Worm (Caenorhabditis elegans): Measurements from ENCODE around the gene best-17.

Gene best-17

ce11 chrIII:626091-626490, 16.6 kb upstream of the best-17 start:
- TF ChIP-seq snpc-4 (tag; optimal IDR thresholded peaks at IDR 0.05) (no peak), lin-15B (tag; optimal IDR thresholded peaks at IDR 0.05) (no peak), hmg-11 (tag; optimal IDR thresholded peaks at IDR 0.05) (no peak), ceh-28 (tag; optimal IDR thresholded peaks at IDR 0.05) (no peak), ztf-11 (tag; optimal IDR thresholded peaks at IDR 0.05) (no peak), elt-1 (tag; optimal IDR thresholded peaks at IDR 0.05) (no peak), aly-2 (tag; optimal IDR thresholded peaks at IDR 0.05) (no peak), unc-62 (GFP tag; optimal IDR thresholded peaks at IDR 0.05) (no peak), ztf-4 (tag; optimal IDR thresholded peaks at IDR 0.05) (no peak), skn-1 (tag; optimal IDR thresholded peaks at IDR 0.05) (no peak), mml-1 (tag; optimal IDR thresholded peaks at IDR 0.05) (no peak), egl-27 (tag; optimal IDR thresholded peaks at IDR 0.05) (no peak), elt-2 (tag; optimal IDR thresholded peaks at IDR 0.05) (no peak), lin-39 (tag; optimal IDR thresholded peaks at IDR 0.05) (no peak), lsy-12 (tag; optimal IDR thresholded peaks at IDR 0.05) (no peak), zag-1 (tag; optimal IDR thresholded peaks at IDR 0.05) (no peak), tbx-2 (tag; optimal IDR thresholded peaks at IDR 0.05) (no peak), nhr-28 (tag; optimal IDR thresholded peaks at IDR 0.05) (no peak)

- TF ChIP-seq nhr-23 (tag; optimal IDR thresholded peaks at IDR 0.05): peak; percentile 83
- TF ChIP-seq elt-1 (tag; optimal IDR thresholded peaks at IDR 0.05): peak; percentile 67
- TF ChIP-seq fkh-2 (tag; optimal IDR thresholded peaks at IDR 0.05): no peak
- TF ChIP-seq nhr-43 (tag; optimal IDR thresholded peaks at IDR 0.05; ENCODE audit: poor library complexity, severe bottlenecking): peak; percentile 15
- TF ChIP-seq egl-5 (tag; optimal IDR thresholded peaks at IDR 0.05): peak; percentile 87
- peak; percentile 91 for TF ChIP-seq nfya-1 (tag; optimal IDR thresholded peaks at IDR 0.05; ENCODE audit: insufficient read depth)
- TF ChIP-seq ceh-28 (tag; optimal IDR thresholded peaks at IDR 0.05): peak; percentile 50
- TF ChIP-seq nhr-25 (tag; optimal IDR thresholded peaks at IDR 0.05): peak; percentile 88
- TF ChIP-seq ceh-16 (tag; optimal IDR thresholded peaks at IDR 0.05): no peak
- TF ChIP-seq R02D3.7 (tag; optimal IDR thresholded peaks at IDR 0.05): peak; percentile 34
- peak; percentile 39 for TF ChIP-seq egl-27 (tag; optimal IDR thresholded peaks at IDR 0.05)
- no peak for TF ChIP-seq ztf-4 (tag; optimal IDR thresholded peaks at IDR 0.05)
- peak; percentile 97 for TF ChIP-seq elt-2 (tag; optimal IDR thresholded peaks at IDR 0.05)
- TF ChIP-seq jun-1 (tag; optimal IDR thresholded peaks at IDR 0.05): peak; percentile 79
- TF ChIP-seq nhr-12 (tag; optimal IDR thresholded peaks at IDR 0.05): no peak
- no peak for TF ChIP-seq unc-39 (tag; optimal IDR thresholded peaks at IDR 0.05)
- peak; percentile 36 for TF ChIP-seq zag-1 (tag; optimal IDR thresholded peaks at IDR 0.05)
- no peak for TF ChIP-seq mml-1 (tag; optimal IDR thresholded peaks at IDR 0.05)
- TF ChIP-seq nhr-11 (tag; optimal IDR thresholded peaks at IDR 0.05): no peak
- peak; percentile 91 for TF ChIP-seq lin-39 (tag; optimal IDR thresholded peaks at IDR 0.05)
- peak; percentile 57 for TF ChIP-seq skn-1 (tag; optimal IDR thresholded peaks at IDR 0.05)
- TF ChIP-seq lin-15B (tag; optimal IDR thresholded peaks at IDR 0.05): peak; percentile 76
- TF ChIP-seq unc-62 (GFP tag; optimal IDR thresholded peaks at IDR 0.05): peak; percentile 82
- peak; percentile 97 for TF ChIP-seq pqm-1 (tag; optimal IDR thresholded peaks at IDR 0.05)
- TF ChIP-seq hmg-11 (tag; optimal IDR thresholded peaks at IDR 0.05): peak; percentile 88
- TF ChIP-seq ZK546.5 (tag; optimal IDR thresholded peaks at IDR 0.05): no peak
- TF ChIP-seq ceh-9 (tag; optimal IDR thresholded peaks at IDR 0.05): no peak
- peak; percentile 96 for TF ChIP-seq pha-4 (tag; optimal IDR thresholded peaks at IDR 0.05)
- TF ChIP-seq snpc-4 (tag; optimal IDR thresholded peaks at IDR 0.05): peak; percentile 91
- peak in 1 of 3 experiments; percentile 28 for TF ChIP-seq elt-3 (tag; optimal IDR thresholded peaks at IDR 0.05)
- TF ChIP-seq tbx-2 (tag; optimal IDR thresholded peaks at IDR 0.05): peak; percentile 39
- peak; percentile 80 for TF ChIP-seq mdl-1 (tag; optimal IDR thresholded peaks at IDR 0.05)
Observed at ce11 chrIII:623754-624153, 14.3 kb upstream of the best-17 start.

DNA sequence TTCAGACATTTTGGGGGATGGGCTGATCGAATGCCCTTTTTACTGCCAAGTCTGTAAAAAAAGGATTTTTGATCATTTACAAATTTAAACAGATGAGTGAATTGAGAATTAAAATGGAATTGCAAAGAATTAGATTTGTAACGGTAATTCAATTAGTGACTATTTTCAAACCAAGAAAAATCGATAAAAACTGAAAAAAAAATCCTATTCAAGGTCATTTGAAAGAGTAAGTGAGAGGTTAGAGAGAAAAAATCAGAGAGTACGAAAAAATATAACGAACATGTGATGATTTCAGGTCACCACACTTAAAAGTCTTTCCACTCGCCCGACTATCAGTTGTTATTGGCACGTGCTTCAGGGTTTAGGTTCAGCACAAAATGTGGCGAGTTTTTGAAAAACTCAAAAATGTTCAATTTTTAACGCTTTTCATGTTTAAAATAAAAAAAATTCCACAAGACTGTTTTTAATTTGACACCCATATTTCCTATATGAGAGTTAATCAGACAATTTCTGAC, 10.8 kb upstream of the best-17 start, which contains the start of gene T19C3.4:
Gene T19C3.4, minus strand, starts transcription at position 51 of the 515 bp plus-strand sequence.
- TF ChIP-seq pqm-1 (tag; optimal IDR thresholded peaks at IDR 0.05) (peak; percentile 41), ceh-82 (tag; optimal IDR thresholded peaks at IDR 0.05) (no peak), pha-4 (tag; optimal IDR thresholded peaks at IDR 0.05) (peak; percentile 23), zag-1 (tag; optimal IDR thresholded peaks at IDR 0.05) (no peak), ceh-28 (tag; optimal IDR thresholded peaks at IDR 0.05) (no peak), elt-2 (tag; optimal IDR thresholded peaks at IDR 0.05) (peak; percentile 53)

Data from whole organism, L3 larva.